Worm (Caenorhabditis elegans): ENCODE measurements around the gene kin-21.
"Not testable (repeated sequence)": the region's sequence is repeated elsewhere in the genome, so short reads cannot be mapped to it uniquely, and the experiment has no call there.

The kin-21 gene

DNA sequence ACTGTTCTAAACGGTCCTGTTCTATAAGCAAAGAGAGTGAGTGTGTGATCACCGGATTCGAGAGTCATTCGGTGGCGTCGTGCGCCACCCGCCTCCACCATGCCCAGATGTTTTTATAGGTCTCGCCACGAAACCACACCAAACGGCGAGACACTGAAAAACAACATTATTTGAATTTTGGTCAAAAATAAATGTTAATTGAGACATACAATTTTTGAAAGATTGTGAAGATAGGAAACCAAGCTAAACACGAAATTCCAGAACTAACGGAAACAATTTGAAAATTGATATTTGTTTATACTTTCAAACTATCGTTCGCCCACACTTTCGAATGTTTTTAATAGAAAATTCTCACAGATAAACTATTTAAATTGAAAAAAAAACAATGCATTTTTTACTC lies 8.2 kb upstream of the kin-21 start, which contains the start of gene catp-6:
catp-6 (minus strand) TSS at position 101 of the 400 bp plus-strand sequence.
- TF ChIP-seq mdl-1 (tag; optimal IDR thresholded peaks at IDR 0.05) (no peak), nhr-25 (tag; optimal IDR thresholded peaks at IDR 0.05) (no peak), nhr-21 (tag; optimal IDR thresholded peaks at IDR 0.05) (no peak), Y55F3AM.14 (GFP tag; optimal IDR thresholded peaks at IDR 0.05) (no peak), snpc-4 (tag; optimal IDR thresholded peaks at IDR 0.05) (no peak), dmd-4 (tag; optimal IDR thresholded peaks at IDR 0.05) (no peak), alr-1 (tag; optimal IDR thresholded peaks at IDR 0.05) (no peak), unc-39 (tag; optimal IDR thresholded peaks at IDR 0.05) (no peak), mab-5 (tag; optimal IDR thresholded peaks at IDR 0.05) (no peak), lin-13 (GFP tag; optimal IDR thresholded peaks at IDR 0.05) (no peak), unc-55 (GFP tag; optimal IDR thresholded peaks at IDR 0.05) (no peak)

DNA sequence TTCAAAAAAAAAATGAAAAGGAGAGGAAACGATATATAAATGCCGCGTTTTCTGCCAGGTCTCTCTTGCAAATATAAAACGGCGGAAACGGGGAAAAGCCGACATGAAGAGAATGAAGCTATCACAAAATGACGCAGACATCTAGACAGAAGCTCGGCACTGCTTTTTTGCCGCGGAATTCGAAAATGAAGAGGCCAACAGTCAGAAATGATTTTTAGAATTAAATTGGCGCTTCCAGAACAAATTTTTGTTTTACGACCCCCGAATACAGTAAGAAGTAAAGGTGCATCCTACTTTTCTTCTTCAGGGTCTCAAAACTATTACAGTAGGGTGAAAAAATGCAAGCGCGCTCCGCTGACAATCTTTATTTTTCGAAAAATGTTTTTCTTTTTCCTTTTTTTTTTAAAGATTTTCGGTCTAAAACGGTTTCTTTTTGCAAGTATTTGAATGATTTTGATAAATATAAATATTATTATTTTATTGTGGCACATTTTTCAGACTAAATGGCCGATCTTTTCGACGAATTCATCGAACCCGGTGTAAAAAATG lies 7.4 kb upstream of the kin-21 start, which contains the start of gene mtr-4:
mtr-4 (plus strand) TSS at position 499 of the 549 bp plus-strand sequence.
- TF ChIP-seq C34F6.9 (tag; optimal IDR thresholded peaks at IDR 0.05): peak; percentile 50
- TF ChIP-seq fos-1 (tag; optimal IDR thresholded peaks at IDR 0.05): peak; percentile 44
- no peak for TF ChIP-seq nhr-25 (tag; optimal IDR thresholded peaks at IDR 0.05)
- TF ChIP-seq nhr-21 (tag; optimal IDR thresholded peaks at IDR 0.05): no peak
- no peak for TF ChIP-seq nhr-10 (tag; optimal IDR thresholded peaks at IDR 0.05)
- TF ChIP-seq blmp-1 (tag; optimal IDR thresholded peaks at IDR 0.05; ENCODE audit: insufficient read depth): no peak
- TF ChIP-seq gmeb-1 (tag; optimal IDR thresholded peaks at IDR 0.05): no peak
- no peak for TF ChIP-seq sma-9 (GFP tag; optimal IDR thresholded peaks at IDR 0.05)
- TF ChIP-seq sma-9 (tag; optimal IDR thresholded peaks at IDR 0.05): no peak
- peak; percentile 30 for TF ChIP-seq nhr-129 (tag; optimal IDR thresholded peaks at IDR 0.05)

DNA sequence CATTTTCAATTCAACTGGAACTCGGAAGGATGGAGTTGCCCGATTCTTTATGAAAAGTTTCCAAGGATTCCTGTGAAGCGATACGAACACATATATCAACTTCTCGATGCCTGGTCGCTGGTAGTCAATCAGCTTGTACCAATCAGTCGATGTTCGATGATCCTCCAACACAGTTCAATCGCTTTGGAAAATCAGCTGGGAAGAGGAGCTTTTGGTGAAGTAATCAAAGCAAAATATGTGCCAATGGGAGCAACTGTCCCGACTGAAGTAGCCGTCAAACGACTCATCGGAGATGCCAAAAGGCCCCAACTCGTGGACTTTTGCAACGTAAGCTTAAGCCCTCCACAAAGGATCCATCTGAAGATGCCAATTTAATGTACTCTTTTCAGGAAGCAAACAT lies 651 bp downstream of the kin-21 start:
- TF ChIP-seq R02D3.7 (tag; optimal IDR thresholded peaks at IDR 0.05) (no peak), sma-3 (GFP tag; optimal IDR thresholded peaks at IDR 0.05) (no peak), nhr-77 (tag; optimal IDR thresholded peaks at IDR 0.05) (no peak), gmeb-1 (tag; optimal IDR thresholded peaks at IDR 0.05) (no peak), lin-13 (GFP tag; optimal IDR thresholded peaks at IDR 0.05) (no peak)

DNA sequence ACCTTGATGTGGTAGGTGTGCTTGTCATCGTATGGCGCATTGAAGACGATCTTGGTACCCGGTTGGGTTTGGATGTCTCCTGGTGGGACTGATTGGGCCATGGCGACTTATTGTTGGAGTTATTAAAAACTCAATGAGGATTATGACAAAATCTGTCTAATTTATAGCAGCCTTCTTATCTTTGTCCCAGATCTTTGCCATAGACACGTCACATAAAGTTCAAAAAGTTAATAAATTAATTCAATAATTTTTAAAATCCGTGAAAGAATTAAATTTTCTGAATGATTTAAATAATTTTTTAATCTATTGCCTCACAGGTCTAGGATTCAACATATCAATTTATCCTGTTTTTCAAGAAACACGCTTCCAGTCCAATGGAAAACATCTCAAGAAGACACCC lies 3.6 kb downstream of the kin-21 start, which contains the start of gene msp-81:
msp-81 (minus strand) TSS at position 101 of the 400 bp plus-strand sequence.
- TF ChIP-seq zag-1 (tag; optimal IDR thresholded peaks at IDR 0.05) (no peak), ztf-1 (GFP tag; conservative IDR thresholded peaks at IDR 0.05) (no peak), nhr-237 (tag; optimal IDR thresholded peaks at IDR 0.05) (no peak), snpc-4 (tag; optimal IDR thresholded peaks at IDR 0.05) (no peak), mbf-1 (tag; optimal IDR thresholded peaks at IDR 0.05) (no peak), nhr-77 (tag; optimal IDR thresholded peaks at IDR 0.05) (no peak), lin-39 (tag; optimal IDR thresholded peaks at IDR 0.05) (no peak), lsy-2 (tag; optimal IDR thresholded peaks at IDR 0.05) (no peak), Y55F3AM.14 (GFP tag; optimal IDR thresholded peaks at IDR 0.05) (no peak), sma-9 (GFP tag; optimal IDR thresholded peaks at IDR 0.05) (no peak), sma-9 (tag; optimal IDR thresholded peaks at IDR 0.05) (no peak), elt-1 (tag; optimal IDR thresholded peaks at IDR 0.05) (no peak), crh-2 (tag; optimal IDR thresholded peaks at IDR 0.05) (no peak), mdl-1 (tag; optimal IDR thresholded peaks at IDR 0.05) (no peak), F13H6.1 (tag; optimal IDR thresholded peaks at IDR 0.05) (no peak), elt-3 (tag; optimal IDR thresholded peaks at IDR 0.05) (no peak), lin-13 (GFP tag; optimal IDR thresholded peaks at IDR 0.05) (no peak), ztf-11 (tag; optimal IDR thresholded peaks at IDR 0.05) (no peak), nhr-25 (tag; optimal IDR thresholded peaks at IDR 0.05) (no peak), ama-1 (optimal IDR thresholded peaks at IDR 0.05) (no peak), unc-62 (GFP tag; optimal IDR thresholded peaks at IDR 0.05) (no peak)

DNA sequence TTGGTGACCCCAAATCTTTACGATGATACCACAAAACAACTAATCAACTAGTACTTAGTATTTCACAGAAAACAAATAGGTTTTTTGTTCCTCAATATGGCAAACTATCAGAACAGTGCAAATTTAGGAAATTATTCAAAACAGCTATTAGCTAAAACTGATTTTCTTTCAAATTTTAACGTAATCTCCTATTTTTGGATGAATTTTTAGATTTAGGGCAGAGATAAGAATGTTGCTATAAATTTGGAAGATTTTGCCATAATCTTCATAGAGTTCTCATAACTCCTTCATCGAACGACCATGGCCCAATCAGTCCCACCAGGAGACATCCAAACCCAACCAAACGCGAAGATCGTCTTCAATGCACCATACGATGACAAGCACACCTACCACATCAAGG lies 4.7 kb downstream of the kin-21 start, which contains the start of gene msp-10:
msp-10 (plus strand) TSS at position 301 of the 400 bp plus-strand sequence.
- not testable (repeated sequence) for TF ChIP-seq ceh-16, alr-1, mab-5 (tag; optimal IDR thresholded peaks at IDR 0.05)
